Worm (Caenorhabditis elegans): ENCODE data around the gene sap-140.

- TF ChIP-seq attf-5 (GFP tag; optimal IDR thresholded peaks at IDR 0.05) (no peak), efl-1 (GFP tag; optimal IDR thresholded peaks at IDR 0.05) (no peak), Y53G8AR.9 (GFP tag; conservative IDR thresholded peaks at IDR 0.05) (no peak), nhr-90 (tag; optimal IDR thresholded peaks at IDR 0.05) (no peak), madf-8 (GFP tag; conservative IDR thresholded peaks at IDR 0.05) (no peak), hlh-12 (tag; optimal IDR thresholded peaks at IDR 0.05) (no peak)
These were observed 10.4 kb upstream of the sap-140 start, which contains the start of gene mup-4 for ce11 chrIII:7489055-7489534.
